Fruit fly (Drosophila melanogaster) whole organism, embryonic: ENCODE data around the gene CG6937.

ENCODE experiments used
- Ada2b ChIP-seq: fragments of 200-800 bp; sonication (Bioruptor generic); IDR thresholded peaks from 2 replicates; pipeline ENCODE4 v1.3.6; 2022; ENCODE audit warnings: missing biosample characterization, missing genetic modification characterization
- Atf-2 ChIP-seq: fragments of 200-800 bp; sonication (Bioruptor generic); optimal IDR thresholded peaks from 2 replicates; lab custom pipeline; 2016; ENCODE audit warnings: missing biosample characterization, missing genetic modification characterization
- B-H1 ChIP-seq: fragments of 200-800 bp; sonication (Bioruptor generic); IDR thresholded peaks from 3 replicates; pipeline ENCODE4 v1.3.6; 2022; ENCODE audit warnings: missing biosample characterization, missing genetic modification characterization
- Bdp1 ChIP-seq: fragments of 200-800 bp; sonication (Bioruptor generic); optimal IDR thresholded peaks from 3 replicates; lab custom pipeline; 2016; ENCODE audit warnings: missing biosample characterization, missing genetic modification characterization
- CG10209 ChIP-seq: fragments of 200-800 bp; sonication (Bioruptor generic); optimal IDR thresholded peaks from 3 replicates; lab custom pipeline; 2017; ENCODE audit warnings: missing biosample characterization, mild to moderate bottlenecking, missing genetic modification characterization, missing genetic modification reagents
- CG10366 ChIP-seq: fragments of 200-800 bp; sonication (Bioruptor generic); IDR thresholded peaks from 2 replicates; pipeline ENCODE4 v1.3.6; 2022; ENCODE audit warnings: missing biosample characterization, missing genetic modification characterization
- CG11247 ChIP-seq: fragments of 200-800 bp; sonication (Bioruptor generic); IDR thresholded peaks from 2 replicates; pipeline ENCODE4 v1.3.6; 2022; ENCODE audit warnings: missing biosample characterization, missing genetic modification characterization
- CG12391 ChIP-seq: fragments of 200-800 bp; sonication (Bioruptor generic); optimal IDR thresholded peaks from 3 replicates; lab custom pipeline; 2018; ENCODE audit warnings: missing biosample characterization, mild to moderate bottlenecking, missing genetic modification characterization, moderate library complexity
- CG13775 ChIP-seq: fragments of 200-800 bp; sonication (Bioruptor generic); optimal IDR thresholded peaks from 3 replicates; lab custom pipeline; 2017; ENCODE audit warnings: missing biosample characterization, mild to moderate bottlenecking, missing genetic modification characterization
- CG1529 ChIP-seq: fragments of 200-800 bp; sonication (Bioruptor generic); optimal IDR thresholded peaks from 3 replicates; lab custom pipeline; 2018; ENCODE audit warnings: missing biosample characterization, missing genetic modification characterization
- CG15696 ChIP-seq: fragments of 200-800 bp; sonication (Bioruptor generic); optimal IDR thresholded peaks from 2 replicates; lab custom pipeline; 2019; ENCODE audit warnings: missing biosample characterization, mild to moderate bottlenecking, missing genetic modification characterization, moderate library complexity
- CG18476 ChIP-seq: fragments of 200-800 bp; sonication (Bioruptor generic); optimal IDR thresholded peaks from 2 replicates; lab custom pipeline; 2016; ENCODE audit warnings: missing biosample characterization, mild to moderate bottlenecking, missing genetic modification characterization
- CG2199 ChIP-seq: fragments of 200-800 bp; sonication (Bioruptor generic); IDR thresholded peaks from 3 replicates; pipeline ENCODE4 v1.3.6; 2022; ENCODE audit warnings: missing biosample characterization, missing genetic modification characterization
- CG31388 ChIP-seq: fragments of 200-800 bp; sonication (Bioruptor generic); optimal IDR thresholded peaks from 2 replicates; lab custom pipeline; 2016; ENCODE audit warnings: missing biosample characterization, missing genetic modification characterization
- CG31441 ChIP-seq: fragments of 200-800 bp; sonication (Bioruptor generic); IDR thresholded peaks from 2 replicates; pipeline ENCODE4 v1.3.6; 2022; ENCODE audit warnings: missing biosample characterization, missing genetic modification characterization
- CG4328 ChIP-seq: fragments of 200-800 bp; sonication (Bioruptor generic); optimal IDR thresholded peaks from 3 replicates; lab custom pipeline; 2017; ENCODE audit warnings: missing biosample characterization, missing genetic modification reagents, missing genetic modification characterization
- CG4404 ChIP-seq: fragments of 200-800 bp; sonication (Bioruptor generic); IDR thresholded peaks from 2 replicates; pipeline ENCODE4 v1.3.6; 2022; ENCODE audit warnings: missing biosample characterization, missing genetic modification characterization
- CG4424 ChIP-seq: fragments of 200-800 bp; sonication (Bioruptor generic); optimal IDR thresholded peaks from 3 replicates; lab custom pipeline; 2016; ENCODE audit warnings: missing biosample characterization, missing genetic modification characterization
- CG5245 ChIP-seq: fragments of 200-800 bp; sonication (Bioruptor generic); optimal IDR thresholded peaks from 3 replicates; lab custom pipeline; 2016; ENCODE audit warnings: missing biosample characterization, missing genetic modification characterization
- CG6689 ChIP-seq: fragments of 200-800 bp; sonication (Bioruptor generic); IDR thresholded peaks from 2 replicates; pipeline ENCODE4 v1.3.6; 2022; ENCODE audit warnings: missing biosample characterization, missing genetic modification characterization
- CG9727 ChIP-seq: fragments of 200-800 bp; sonication (Bioruptor generic); optimal IDR thresholded peaks from 3 replicates; lab custom pipeline; 2017; ENCODE audit warnings: missing biosample characterization, mild to moderate bottlenecking, missing genetic modification characterization
- CG9876 ChIP-seq: fragments of 200-800 bp; sonication (Bioruptor generic); optimal IDR thresholded peaks from 2 replicates; lab custom pipeline; 2016; ENCODE audit warnings: missing biosample characterization, missing genetic modification characterization
- Camta ChIP-seq: fragments of 200-800 bp; sonication (Bioruptor generic); optimal IDR thresholded peaks from 2 replicates; lab custom pipeline; 2016; ENCODE audit warnings: missing biosample characterization, missing genetic modification characterization
- Doc2 ChIP-seq: fragments of 200-800 bp; sonication (Bioruptor generic); IDR thresholded peaks from 2 replicates; pipeline ENCODE4 v1.3.6; 2022; ENCODE audit warnings: missing biosample characterization, missing genetic modification characterization
- E2f1 ChIP-seq: fragments of 200-800 bp; sonication (Bioruptor generic); IDR thresholded peaks from 2 replicates; pipeline ENCODE4 v1.3.6; 2022; ENCODE audit warnings: missing biosample characterization, missing genetic modification characterization
- Hmx ChIP-seq: fragments of 200-800 bp; sonication (Bioruptor generic); optimal IDR thresholded peaks from 2 replicates; lab custom pipeline; 2016; ENCODE audit warnings: missing biosample characterization, missing genetic modification characterization
- Hsf ChIP-seq: fragments of 200-800 bp; sonication (Bioruptor generic); optimal IDR thresholded peaks from 3 replicates; lab custom pipeline; 2016; ENCODE audit warnings: missing biosample characterization, missing genetic modification characterization
- Nf-YA ChIP-seq: fragments of 200-800 bp; sonication (Bioruptor generic); IDR thresholded peaks from 2 replicates; pipeline ENCODE4 v1.3.6; 2022; ENCODE audit warnings: missing biosample characterization, missing genetic modification characterization
- PHDP ChIP-seq: fragments of 200-800 bp; sonication (Bioruptor generic); optimal IDR thresholded peaks from 3 replicates; lab custom pipeline; 2018; ENCODE audit warnings: missing biosample characterization, mild to moderate bottlenecking, missing genetic modification characterization, moderate library complexity
- Ravus ChIP-seq: fragments of 200-800 bp; sonication (Bioruptor generic); IDR thresholded peaks from 2 replicates; pipeline ENCODE4 v1.3.6; 2022; ENCODE audit warnings: missing biosample characterization, missing genetic modification characterization
- Rfx ChIP-seq: fragments of 200-800 bp; sonication (Bioruptor generic); IDR thresholded peaks from 2 replicates; pipeline ENCODE4 v1.3.6; 2022; ENCODE audit warnings: missing biosample characterization, missing genetic modification characterization
- Taf1 ChIP-seq: fragments of 200-800 bp; sonication (Bioruptor generic); IDR thresholded peaks from 2 replicates; pipeline ENCODE4 v1.3.6; 2022; ENCODE audit warnings: missing biosample characterization, missing genetic modification characterization
- Usf ChIP-seq: fragments of 200-800 bp; sonication (Bioruptor generic); optimal IDR thresholded peaks from 2 replicates; lab custom pipeline; 2017; ENCODE audit warnings: missing genotype, missing biosample characterization, missing genetic modification characterization
- bab2 ChIP-seq: fragments of 200-800 bp; sonication (Bioruptor generic); optimal IDR thresholded peaks from 2 replicates; lab custom pipeline; 2016; ENCODE audit warnings: missing biosample characterization, missing genetic modification characterization
- bowl ChIP-seq: fragments of 200-800 bp; sonication (Bioruptor generic); IDR thresholded peaks from 2 replicates; pipeline ENCODE4 v1.3.6; 2022; ENCODE audit warnings: missing biosample characterization, missing genetic modification characterization
- cad ChIP-seq: fragments of >200 bp; optimal IDR thresholded peaks from 2 replicates; lab custom pipeline; 2017; ENCODE audit warnings: missing biosample characterization, missing genetic modification characterization
- dan ChIP-seq: fragments of 200-800 bp; sonication (Bioruptor generic); IDR thresholded peaks from 2 replicates; pipeline ENCODE4 v1.3.6; 2022; ENCODE audit warnings: missing biosample characterization, missing genetic modification characterization
- danr ChIP-seq: fragments of 200-800 bp; sonication (Bioruptor generic); IDR thresholded peaks from 2 replicates; pipeline ENCODE4 v1.3.6; 2022; ENCODE audit warnings: missing biosample characterization, missing genetic modification characterization
- esg ChIP-seq: fragments of 200-800 bp; sonication (Bioruptor generic); conservative IDR thresholded peaks from 2 replicates; pipeline ENCODE4 v1.3.6; 2022; ENCODE audit warnings: missing biosample characterization, missing genetic modification characterization
- fd3F ChIP-seq: fragments of 200-800 bp; sonication (Bioruptor generic); optimal IDR thresholded peaks from 2 replicates; lab custom pipeline; 2018; ENCODE audit warnings: missing biosample characterization, mild to moderate bottlenecking, missing genetic modification characterization, moderate library complexity
- gcm2 ChIP-seq: fragments of 200-800 bp; sonication (Bioruptor generic); optimal IDR thresholded peaks from 2 replicates; lab custom pipeline; 2016; ENCODE audit warnings: missing biosample characterization, missing genetic modification characterization
- gem ChIP-seq: fragments of 200-800 bp; sonication (Bioruptor generic); optimal IDR thresholded peaks from 2 replicates; lab custom pipeline; 2019; ENCODE audit warnings: missing biosample characterization, mild to moderate bottlenecking, missing genetic modification characterization, moderate library complexity
- jumu ChIP-seq: fragments of 200-800 bp; sonication (Bioruptor generic); optimal IDR thresholded peaks from 3 replicates; lab custom pipeline; 2016; ENCODE audit warnings: missing biosample characterization, missing genetic modification characterization
- kay ChIP-seq: fragments of 200-800 bp; sonication (Bioruptor generic); optimal IDR thresholded peaks from 2 replicates; lab custom pipeline; 2016; ENCODE audit warnings: missing biosample characterization, missing genetic modification characterization
- org-1 ChIP-seq: fragments of 200-800 bp; sonication (Bioruptor generic); optimal IDR thresholded peaks from 2 replicates; lab custom pipeline; 2017; ENCODE audit warnings: missing biosample characterization, missing genetic modification characterization
- pb ChIP-seq: fragments of 200-800 bp; sonication (Bioruptor generic); optimal IDR thresholded peaks from 3 replicates; lab custom pipeline; 2016; ENCODE audit warnings: missing biosample characterization, missing genetic modification characterization
- pnt ChIP-seq: fragments of 200-800 bp; sonication (Bioruptor generic); optimal IDR thresholded peaks from 3 replicates; lab custom pipeline; 2016; ENCODE audit warnings: missing biosample characterization, missing genetic modification characterization
- psq ChIP-seq: fragments of 200-800 bp; sonication (Bioruptor generic); optimal IDR thresholded peaks from 2 replicates; lab custom pipeline; 2017; ENCODE audit warnings: missing biosample characterization, missing genetic modification characterization
- repo ChIP-seq: fragments of 200-800 bp; sonication (Bioruptor generic); optimal IDR thresholded peaks from 2 replicates; lab custom pipeline; 2016; ENCODE audit warnings: missing biosample characterization, missing genetic modification characterization
- salm ChIP-seq: fragments of 200-800 bp; sonication (Bioruptor generic); optimal IDR thresholded peaks from 2 replicates; lab custom pipeline; 2018; ENCODE audit warnings: missing biosample characterization, mild to moderate bottlenecking, missing genetic modification characterization
- sens ChIP-seq: fragments of 200-800 bp; sonication (Bioruptor generic); peaks from one replicate; lab custom pipeline; 2016; ENCODE audit warnings: missing biosample characterization, missing genetic modification characterization
- sens-2 ChIP-seq: fragments of 200-800 bp; sonication (Bioruptor generic); IDR thresholded peaks from 2 replicates; pipeline ENCODE4 v1.3.6; 2022; ENCODE audit warnings: missing biosample characterization, missing genetic modification characterization

CG6937 gene

dm6 chr3R:22597344-22597954 lies 12.9 kb downstream of the CG6937 start (continued):
- TF ChIP-seq pb (GFP tag; lab: Kevin White, UChicago): peak; percentile 53
- peak; percentile 64 for TF ChIP-seq bab2
- TF ChIP-seq CG9876 (GFP tag; lab: Kevin White, UChicago): peak; percentile 31
- TF ChIP-seq Camta: peak; percentile 67
- peak; percentile 44; the same call in 1 of the 2 replicates for TF ChIP-seq Nf-YA (GFP tag; lab: Robert Waterston, UW)
- TF ChIP-seq CG4424 (GFP tag; lab: Kevin White, UChicago): no peak
- TF ChIP-seq cad (GFP tag; lab: Kevin White, UChicago): no peak
- peak; percentile 46; the same call in 1 of the 2 replicates for TF ChIP-seq Doc2 (GFP tag; lab: Robert Waterston, UW)
- TF ChIP-seq Taf1 (GFP tag; lab: Robert Waterston, UW): 0 out of 2 replicates have a peak, but pooled peaks have one; percentile 16
- 0 out of 3 replicates have a peak, but pooled peaks have one; percentile 80 for TF ChIP-seq CG2199 (GFP tag; lab: Robert Waterston, UW)
- TF ChIP-seq B-H1: peak; percentile 78
- TF ChIP-seq CG4404: peak; percentile 50; the same call in 1 of the 2 replicates
- peak; percentile 69 for TF ChIP-seq sens-2 (GFP tag; lab: Robert Waterston, UW)
- peak; percentile 70 for TF ChIP-seq E2f1 (GFP tag; lab: Robert Waterston, UW)
- TF ChIP-seq CG10209 (GFP tag; lab: Kevin White, UChicago): peak; percentile 55
- TF ChIP-seq salm (tag; lab: Kevin White, UChicago): peak; percentile 69
- no peak for TF ChIP-seq gcm2 (GFP tag; lab: Kevin White, UChicago)
- peak; percentile 76 for TF ChIP-seq CG12391 (tag; lab: Kevin White, UChicago)
- TF ChIP-seq CG31441 (GFP tag; lab: Robert Waterston, UW): no peak
- no peak for TF ChIP-seq gem (tag; lab: Kevin White, UChicago)
- TF ChIP-seq kay: peak; percentile 3
- peak; percentile 53 for TF ChIP-seq org-1 (GFP tag; lab: Kevin White, UChicago)
- peak; percentile 76 for TF ChIP-seq CG5245 (GFP tag; lab: Kevin White, UChicago)
- TF ChIP-seq Hmx (GFP tag; lab: Kevin White, UChicago): no peak
- TF ChIP-seq fd3F: peak; percentile 34
- peak; percentile 61 for TF ChIP-seq Atf-2 (GFP tag; lab: Kevin White, UChicago)
- no peak for TF ChIP-seq CG15696 (tag; lab: Kevin White, UChicago)
- TF ChIP-seq repo: peak; percentile 36
- TF ChIP-seq CG11247 (GFP tag; lab: Robert Waterston, UW): peak; percentile 78
- TF ChIP-seq Usf (GFP tag; lab: Kevin White, UChicago): no peak
- peak; percentile 35 for TF ChIP-seq CG9727 (GFP tag; lab: Kevin White, UChicago)
- TF ChIP-seq sens (GFP tag; lab: Kevin White, UChicago): peak; percentile 97
- 0 out of 2 replicates have a peak, but pooled peaks have one; percentile 10 for TF ChIP-seq bowl (GFP tag; lab: Robert Waterston, UW)
- TF ChIP-seq esg (GFP tag; lab: Robert Waterston, UW): peak; percentile 70
- TF ChIP-seq CG4328 (GFP tag; lab: Kevin White, UChicago): no peak
- TF ChIP-seq danr: peak; percentile 59
- TF ChIP-seq Hsf: peak; percentile 70
- TF ChIP-seq dan (GFP tag; lab: Robert Waterston, UW): no peak
- peak; percentile 75 for TF ChIP-seq CG10366 (GFP tag; lab: Robert Waterston, UW)
- peak; percentile 13 for TF ChIP-seq Bdp1
- peak; percentile 26 for TF ChIP-seq CG18476 (GFP tag; lab: Kevin White, UChicago)
- peak; percentile 66 for TF ChIP-seq jumu (GFP tag; lab: Kevin White, UChicago)
- TF ChIP-seq CG13775 (GFP tag; lab: Kevin White, UChicago): peak; percentile 7
- peak; percentile 68 for TF ChIP-seq pnt (GFP tag; lab: Kevin White, UChicago)
- peak; percentile 77 for TF ChIP-seq CG6689 (GFP tag; lab: Robert Waterston, UW)
- TF ChIP-seq Ravus (GFP tag; lab: Robert Waterston, UW): 0 out of 2 replicates have a peak, but pooled peaks have one; percentile 14
- TF ChIP-seq CG31388 (GFP tag; lab: Kevin White, UChicago): peak; percentile 20
- peak; percentile 79 for TF ChIP-seq Ada2b (GFP tag; lab: Robert Waterston, UW)
- peak; percentile 67 for TF ChIP-seq Rfx (GFP tag; lab: Robert Waterston, UW)
- TF ChIP-seq CG1529 (GFP tag; lab: Kevin White, UChicago): peak; percentile 69
- no peak for TF ChIP-seq PHDP
- TF ChIP-seq psq: no peak
